Fruit fly (Drosophila melanogaster) S2 (cell line): ENCODE measurements around the gene CG31436.

ENCODE experiments used
- CG8478 ChIP-seq: fragments of >200 bp; optimal IDR thresholded peaks from 2 replicates; lab custom pipeline; 2018
- CTCF ChIP-seq, 2 experiments: fragments of >200 bp; optimal IDR thresholded peaks; 2 replicates each; lab custom pipeline; 2018

CG31436 gene

dm6 chr3R:25318011-25318410, 14.1 kb downstream of the CG31436 start, which contains the start of gene CG10553:
CG10553 (minus strand) TSS chr3R:25318111.
- no peak for TF ChIP-seq CG8478 (lab: Kevin White, UChicago)
- no peak for TF ChIP-seq CTCF (optimal IDR thresholded peaks at IDR 0.05; lab: Kevin White, UChicago)

dm6 chr3R:25320051-25320705, 16.2 kb downstream of the CG31436 start, which contains the start of gene CG10560:
CG10560 (minus strand) TSS chr3R:25320101.
- no peak for TF ChIP-seq CTCF (optimal IDR thresholded peaks at IDR 0.05; lab: Kevin White, UChicago)
- TF ChIP-seq CG8478 (lab: Kevin White, UChicago) = no peak

dm6 chr3R:25320898-25321297, 17.0 kb downstream of the CG31436 start:
- no peak for TF ChIP-seq CG8478 (lab: Kevin White, UChicago)
- TF ChIP-seq CTCF (optimal IDR thresholded peaks at IDR 0.05; lab: Kevin White, UChicago) = no peak

dm6 chr3R:25321681-25322080, 17.7 kb downstream of the CG31436 start:
- TF ChIP-seq CTCF (optimal IDR thresholded peaks at IDR 0.05; lab: Kevin White, UChicago) (no peak), CG8478 (lab: Kevin White, UChicago) (no peak)

- TF ChIP-seq CTCF (optimal IDR thresholded peaks at IDR 0.05; lab: Kevin White, UChicago) = no peak
- no peak for TF ChIP-seq CG8478 (lab: Kevin White, UChicago)
Measured at dm6 chr3R:25322657-25323056, 18.7 kb downstream of the CG31436 start, which contains the start of gene CG10562. CG10562 (minus strand) TSS chr3R:25322757.

dm6 chr3R:25329079-25329478, 25.1 kb downstream of the CG31436 start, which contains the start of gene CHKov1:
CHKov1 (minus strand) TSS chr3R:25329316.
- TF ChIP-seq CG8478 (lab: Kevin White, UChicago) = no peak
- no peak for TF ChIP-seq CTCF (optimal IDR thresholded peaks at IDR 0.05; lab: Kevin White, UChicago)

dm6 chr3R:25331103-25331502, 27.2 kb downstream of the CG31436 start, which contains the start of gene CHKov2:
CHKov2 (minus strand) TSS chr3R:25331203.
- no peak for TF ChIP-seq CG8478 (lab: Kevin White, UChicago)

dm6 chr3R:25335065-25335464, 31.1 kb downstream of the CG31436 start, which contains the start of the genes CG10669 and CG11902:
CG10669 (minus strand) TSS chr3R:25335243.
CG11902 (plus strand) TSS chr3R:25335257.
- TF ChIP-seq CTCF (optimal IDR thresholded peaks at IDR 0.05; lab: Kevin White, UChicago) = no peak
- TF ChIP-seq CG8478 (lab: Kevin White, UChicago) = no peak

- TF ChIP-seq CG8478 (lab: Kevin White, UChicago) = no peak
- TF ChIP-seq CTCF (optimal IDR thresholded peaks at IDR 0.05; lab: Kevin White, UChicago) = no peak
Measured at dm6 chr3R:25339952-25340351, 36.0 kb downstream of the CG31436 start, which contains the start of gene rha. rha (plus strand) TSS chr3R:25340252.

- TF ChIP-seq CG8478 (lab: Kevin White, UChicago) = no peak
- no peak for TF ChIP-seq CTCF (optimal IDR thresholded peaks at IDR 0.05; lab: Kevin White, UChicago)
Measured at dm6 chr3R:25346899-25347298, 43.0 kb downstream of the CG31436 start, which contains the start of gene tobi. tobi (minus strand) TSS chr3R:25346921.
